Fruit fly (Drosophila melanogaster): Measurements from ENCODE around the gene CG10949.
A peak's percentile ranks its signal among the peaks of the same experiment; 100 is the strongest.

Gene CG10949

DNA sequence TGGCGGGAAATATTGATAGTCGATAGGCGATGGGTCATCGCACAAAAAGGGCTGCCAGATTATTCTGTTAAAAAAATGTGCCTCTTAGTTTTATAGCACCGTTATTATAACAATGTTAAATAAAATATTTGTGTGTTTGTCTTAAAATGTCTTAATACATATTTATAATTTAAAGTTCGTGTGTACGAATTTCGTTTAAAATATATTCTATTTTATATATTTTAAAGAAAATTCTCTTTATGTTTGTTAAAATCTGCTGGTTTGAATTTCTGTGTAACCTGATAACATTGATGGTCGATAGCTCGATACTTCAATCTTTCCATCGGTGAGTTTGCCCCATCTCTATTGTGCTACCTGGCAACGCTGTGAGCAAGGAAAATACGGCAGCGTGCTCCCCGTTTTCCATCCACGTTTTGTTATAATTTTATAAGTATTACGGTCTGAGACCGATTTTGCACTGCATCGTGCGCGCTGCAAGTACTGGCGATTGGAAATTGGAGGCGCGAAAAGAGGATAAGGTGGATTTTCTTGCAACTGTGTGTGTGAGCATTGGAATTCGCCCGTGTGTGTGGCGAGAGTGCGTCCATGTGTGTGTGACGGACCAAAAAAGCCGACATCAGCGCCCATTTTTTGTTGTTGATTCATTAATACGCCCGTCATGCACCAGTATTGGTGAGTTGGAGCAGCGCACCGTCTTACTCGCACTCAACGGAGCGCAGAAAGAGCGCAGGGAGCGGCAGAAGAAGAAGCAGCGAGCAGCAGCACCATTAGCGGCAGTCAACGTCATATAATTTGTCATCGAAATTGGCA, at the start of gene CG10949, which contains the start of gene Arpc2 (continued):
- TF ChIP-seq CG7839 (tag; optimal IDR thresholded peaks at IDR 0.05), result peak; percentile 50
- peak in 1 of 2 experiments; percentile 54 for TF ChIP-seq bsh (GFP tag; optimal IDR thresholded peaks at IDR 0.05)
- peak; percentile 52 for TF ChIP-seq CG8281 (tag; optimal IDR thresholded peaks at IDR 0.05)
- TF ChIP-seq CG7556 (GFP tag; optimal IDR thresholded peaks at IDR 0.05), result peak; percentile 49
- TF ChIP-seq Awh (GFP tag; IDR thresholded peaks at IDR 0.05), result no peak
- peak; percentile 78 for TF ChIP-seq BEAF-32 (GFP tag; optimal IDR thresholded peaks at IDR 0.05)
- peak; percentile 54 for TF ChIP-seq nmo (GFP tag; optimal IDR thresholded peaks at IDR 0.05)
- no peak for TF ChIP-seq HLH54F (GFP tag; optimal IDR thresholded peaks at IDR 0.05)
- TF ChIP-seq NC2α (GFP tag; optimal IDR thresholded peaks at IDR 0.05), result no peak
- no peak for TF ChIP-seq z (GFP tag; IDR thresholded peaks at IDR 0.05)
- no peak for TF ChIP-seq toy (GFP tag; IDR thresholded peaks at IDR 0.05)
- peak; percentile 32 for TF ChIP-seq Blimp-1 (GFP tag; optimal IDR thresholded peaks at IDR 0.05)
- TF ChIP-seq bcd (GFP tag; optimal IDR thresholded peaks at IDR 0.05), result peak; percentile 13
- no peak for TF ChIP-seq pum (GFP tag; optimal IDR thresholded peaks at IDR 0.05)
- peak; percentile 77 for TF ChIP-seq CG9817 (tag; optimal IDR thresholded peaks at IDR 0.05)
- peak; percentile 41; the same call in 1 of the 3 replicates for TF ChIP-seq Opbp (GFP tag; IDR thresholded peaks at IDR 0.05; ENCODE audit: partially characterized antibody)
- TF ChIP-seq CG12391 (tag; optimal IDR thresholded peaks at IDR 0.05), result peak; percentile 77
- no peak for TF ChIP-seq HHEX (GFP tag; optimal IDR thresholded peaks at IDR 0.05)
- TF ChIP-seq CG1233 (GFP tag; optimal IDR thresholded peaks at IDR 0.05), result no peak
- TF ChIP-seq Dip2 (GFP tag; IDR thresholded peaks at IDR 0.05), result no peak
- no peak for TF ChIP-seq CG13123 (GFP tag; optimal IDR thresholded peaks at IDR 0.05)
- peak; percentile 60; the same call in 2 of the 3 replicates for TF ChIP-seq CG6791 (GFP tag; IDR thresholded peaks at IDR 0.05; ENCODE audit: partially characterized antibody)
- no peak for TF ChIP-seq p53 (GFP tag; optimal IDR thresholded peaks at IDR 0.05)
- TF ChIP-seq wek (GFP tag; optimal IDR thresholded peaks at IDR 0.05), result no peak
- peak; percentile 53; the same call in 1 of the 2 replicates for TF ChIP-seq NFAT (GFP tag; IDR thresholded peaks at IDR 0.05)
- no peak for TF ChIP-seq CG8290 (GFP tag; optimal IDR thresholded peaks at IDR 0.05)
- TF ChIP-seq CG8290 (tag; optimal IDR thresholded peaks at IDR 0.05), result peak in 1 of 2 experiments; percentile 6
- TF ChIP-seq Deaf1 (tag; optimal IDR thresholded peaks at IDR 0.05), result peak; percentile 31
- no peak for TF ChIP-seq Pdp1 (GFP tag; optimal IDR thresholded peaks at IDR 0.05)
- TF ChIP-seq CG15011 (GFP tag; optimal IDR thresholded peaks at IDR 0.05), result no peak
- TF ChIP-seq dysf (GFP tag; IDR thresholded peaks at IDR 0.05), result no peak
- no peak for TF ChIP-seq HmgZ (tag; optimal IDR thresholded peaks at IDR 0.05)
- TF ChIP-seq sisA (GFP tag; IDR thresholded peaks at IDR 0.05), result peak; percentile 11; the same call in 1 of the 2 replicates
- TF ChIP-seq Dbx (GFP tag; IDR thresholded peaks at IDR 0.05), result peak; percentile 58; the same call in 2 of the 3 replicates
- TF ChIP-seq Atf3 (GFP tag; optimal IDR thresholded peaks at IDR 0.05), result no peak
- TF ChIP-seq ham (GFP tag; IDR thresholded peaks at IDR 0.05), result no peak
- TF ChIP-seq Sox100B (GFP tag; optimal IDR thresholded peaks at IDR 0.05), result peak; percentile 64
- TF ChIP-seq sug (tag; optimal IDR thresholded peaks at IDR 0.05), result peak; percentile 53
- no peak for TF ChIP-seq CG11723 (GFP tag; optimal IDR thresholded peaks at IDR 0.05)
- TF ChIP-seq CG7963 (GFP tag; IDR thresholded peaks at IDR 0.05; ENCODE audit: partially characterized antibody), result peak; percentile 52; the same call in 1 of the 3 replicates
- peak; percentile 39; the same call in 1 of the 3 replicates for TF ChIP-seq Doc3 (GFP tag; IDR thresholded peaks at IDR 0.05; ENCODE audit: partially characterized antibody)
- TF ChIP-seq abd-A (tag; optimal IDR thresholded peaks at IDR 0.05), result no peak
- TF ChIP-seq zfh1 (GFP tag; IDR thresholded peaks at IDR 0.05), result no peak
- peak; percentile 29 for TF ChIP-seq CG8388 (GFP tag; optimal IDR thresholded peaks at IDR 0.05)
- peak; percentile 18 for TF ChIP-seq zf30C (GFP tag; optimal IDR thresholded peaks at IDR 0.05)
- no peak for TF ChIP-seq Optix (GFP tag; IDR thresholded peaks at IDR 0.05)
- no peak for TF ChIP-seq CG1792 (GFP tag; optimal IDR thresholded peaks at IDR 0.05)
- TF ChIP-seq CG6689 (GFP tag; IDR thresholded peaks at IDR 0.05), result peak; percentile 48; the same call in 1 of the 2 replicates
